Worm (Caenorhabditis elegans): ENCODE data around the gene C31C9.9.

DNA sequence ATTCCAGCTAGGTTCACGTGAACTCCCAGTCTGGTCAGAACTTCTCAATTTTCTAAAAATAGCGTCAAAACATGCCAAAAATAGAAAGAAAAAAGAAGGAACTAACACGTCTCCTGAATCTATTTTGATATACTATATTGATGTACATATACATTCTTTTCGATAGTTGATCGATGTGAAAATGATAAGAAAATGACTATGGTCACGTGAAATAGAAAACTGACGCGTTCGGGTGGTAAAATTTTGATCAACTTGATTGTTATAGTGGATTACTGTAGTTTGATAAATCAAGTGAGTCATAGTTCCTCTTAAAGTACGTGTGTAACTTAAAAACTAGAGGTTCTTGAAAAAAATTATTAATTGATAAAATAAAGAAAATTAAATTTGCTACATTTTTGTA lies 9.6 kb downstream of the C31C9.9 start:
- TF ChIP-seq zip-2 (tag; optimal IDR thresholded peaks at IDR 0.05) (no peak), nhr-6 (tag; optimal IDR thresholded peaks at IDR 0.05) (no peak), zag-1 (tag; optimal IDR thresholded peaks at IDR 0.05) (no peak), Y75B8A.6 (GFP tag; IDR thresholded peaks at IDR 0.05) (no peak), lir-3 (tag; optimal IDR thresholded peaks at IDR 0.05) (no peak), fkh-10 (GFP tag; optimal IDR thresholded peaks at IDR 0.05) (no peak), ama-1 (optimal IDR thresholded peaks at IDR 0.05) (no peak), Y48G9A.11 (GFP tag; IDR thresholded peaks at IDR 0.05) (no peak), F49E8.2 (tag; optimal IDR thresholded peaks at IDR 0.05; ENCODE audit: borderline replicate concordance) (no peak), skn-1 (tag; optimal IDR thresholded peaks at IDR 0.05) (no peak), lin-39 (tag; optimal IDR thresholded peaks at IDR 0.05) (no peak), unc-39 (tag; optimal IDR thresholded peaks at IDR 0.05) (no peak), mdl-1 (tag; optimal IDR thresholded peaks at IDR 0.05) (peak in 1 of 2 experiments; percentile 40)

All from whole organism, L4 larva.